Worm (Caenorhabditis elegans) whole organism, L4 larva: ENCODE results near the gene C10A4.6.

Experiments
- T20F7.1 ChIP-seq: fragments of 200-800 bp; sonication (Bioruptor generic); optimal IDR thresholded peaks from 2 replicates; lab custom pipeline; 2018; ENCODE audit warnings: mild to moderate bottlenecking, missing genetic modification characterization, missing compliant biosample characterization
- aha-1 ChIP-seq: fragments of 150-350 bp; peaks from one replicate; lab custom pipeline; 2014; ENCODE audit warnings: missing biosample characterization, missing genetic modification characterization
- aly-2 ChIP-seq: sonication (generic microtip); optimal IDR thresholded peaks from 2 replicates; lab custom pipeline; 2018; ENCODE audit warnings: missing biosample characterization, missing genetic modification characterization
- cey-2 ChIP-seq: sonication (generic microtip); optimal IDR thresholded peaks from 3 replicates; lab custom pipeline; 2017; ENCODE audit warnings: missing genetic modification characterization, mild to moderate bottlenecking, missing compliant biosample characterization, antibody characterized with exemption, borderline replicate concordance; ENCODE audit not compliant: insufficient read depth
- daf-12 ChIP-seq: fragments of 150-350 bp; optimal IDR thresholded peaks from 2 replicates; lab custom pipeline; 2014; ENCODE audit warnings: missing biosample characterization, missing genetic modification reagents, missing genetic modification characterization
- lin-15B ChIP-seq: fragments of 150-350 bp; sonication (generic microtip); optimal IDR thresholded peaks from 3 replicates; lab custom pipeline; 2014; ENCODE audit warnings: missing biosample characterization, missing genetic modification characterization
- lin-29 ChIP-seq: fragments of 200-800 bp; sonication (Bioruptor generic); IDR thresholded peaks from 2 replicates; pipeline ENCODE4 v1.3.6; 2022; ENCODE audit warnings: missing genetic modification reagents, missing genetic modification characterization, missing compliant biosample characterization
- lsy-2 ChIP-seq, 2 experiments: fragments of 150-350 bp in 1 of 2; sonication (generic microtip) in 1 of 2; optimal IDR thresholded peaks; 2 replicates each; lab custom pipeline; 2014 to 2017; ENCODE audit warnings: missing biosample characterization in 2 of 2, missing genetic modification characterization in 2 of 2
- nhr-77 ChIP-seq: fragments of 150-350 bp; optimal IDR thresholded peaks from 2 replicates; lab custom pipeline; 2014; ENCODE audit warnings: missing biosample characterization, missing genetic modification characterization
- pqm-1 ChIP-seq: sonication (generic microtip); optimal IDR thresholded peaks from 2 replicates; lab custom pipeline; 2017; ENCODE audit warnings: missing biosample characterization, missing genetic modification characterization
- ztf-11 ChIP-seq: fragments of 150-350 bp; optimal IDR thresholded peaks from 2 replicates; lab custom pipeline; 2014; ENCODE audit warnings: missing biosample characterization, missing genetic modification characterization

DNA sequence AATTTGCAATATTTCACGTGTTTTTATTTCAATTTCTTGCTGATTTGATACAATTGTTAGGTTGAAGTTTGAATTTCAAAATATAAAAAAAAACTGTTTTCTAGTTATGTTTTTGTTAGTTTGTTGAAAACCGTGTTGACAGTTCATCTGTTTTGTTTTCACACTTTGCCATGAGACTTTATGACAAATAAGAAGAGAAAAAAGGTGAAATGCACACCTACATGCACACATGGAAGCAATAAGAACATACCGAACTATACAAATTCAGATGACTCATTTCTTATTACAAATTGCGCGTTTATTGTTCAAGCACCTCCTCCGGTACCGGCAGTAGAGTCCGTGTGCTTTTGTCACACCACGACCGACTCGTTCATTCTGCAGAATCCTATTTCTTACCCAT lies 30.2 kb downstream of the C10A4.6 start, which contains the start of gene C10A4.9:
- no peak for TF ChIP-seq cey-2 (tag; lab: Kevin White, UChicago)
- no peak for TF ChIP-seq ztf-11
- TF ChIP-seq aha-1 (tag; lab: Kevin White, UChicago), result no peak
- TF ChIP-seq daf-12 (tag; lab: Kevin White, UChicago), result no peak
- no peak for TF ChIP-seq pqm-1 (tag; lab: Kevin White, UChicago)
- no peak for TF ChIP-seq nhr-77 (tag; lab: Kevin White, UChicago)
- no peak for TF ChIP-seq aly-2
- TF ChIP-seq lin-15B (tag; lab: Kevin White, UChicago), result no peak
- TF ChIP-seq lsy-2 (tag; optimal IDR thresholded peaks at IDR 0.05; lab: Kevin White, UChicago), result no peak
- no peak for TF ChIP-seq T20F7.1 (GFP tag; lab: Kevin White, UChicago)
- TF ChIP-seq lin-29, result no peak
